Worm (Caenorhabditis elegans): ENCODE measurements around the gene F44D12.2.
A peak's percentile ranks its signal among the peaks of the same experiment; 100 is the strongest.

F44D12.2 gene

ce11 chrIV:9993403-9994132 lies 24.0 kb downstream of the F44D12.2 start:
- TF ChIP-seq nhr-237 (tag; optimal IDR thresholded peaks at IDR 0.05) (no peak), pha-4 (tag; optimal IDR thresholded peaks at IDR 0.05) (no peak), lsy-2 (tag; optimal IDR thresholded peaks at IDR 0.05) (no peak), cnd-1 (tag; optimal IDR thresholded peaks at IDR 0.05) (no peak), blmp-1 (tag; optimal IDR thresholded peaks at IDR 0.05) (no peak), nhr-76 (tag; optimal IDR thresholded peaks at IDR 0.05) (no peak), mep-1 (tag; optimal IDR thresholded peaks at IDR 0.05) (no peak), sem-2 (GFP tag; optimal IDR thresholded peaks at IDR 0.05) (no peak), ces-1 (GFP tag; optimal IDR thresholded peaks at IDR 0.05) (no peak), nhr-12 (tag; optimal IDR thresholded peaks at IDR 0.05) (no peak), elt-3 (tag; optimal IDR thresholded peaks at IDR 0.05) (no peak), nhr-2 (tag; optimal IDR thresholded peaks at IDR 0.05) (no peak), nhr-28 (tag; optimal IDR thresholded peaks at IDR 0.05) (no peak), bed-3 (GFP tag; optimal IDR thresholded peaks at IDR 0.05) (no peak), drap-1 (GFP tag; optimal IDR thresholded peaks at IDR 0.05) (no peak), zip-8 (tag; optimal IDR thresholded peaks at IDR 0.05) (no peak)

- TF ChIP-seq nhr-2 (tag; optimal IDR thresholded peaks at IDR 0.05) (no peak), zip-8 (tag; optimal IDR thresholded peaks at IDR 0.05) (no peak), elt-3 (tag; optimal IDR thresholded peaks at IDR 0.05) (no peak), mep-1 (tag; optimal IDR thresholded peaks at IDR 0.05) (no peak), unc-120 (tag; optimal IDR thresholded peaks at IDR 0.05; ENCODE audit: poor library complexity, severe bottlenecking) (no peak), elt-1 (tag; optimal IDR thresholded peaks at IDR 0.05; ENCODE audit: borderline replicate concordance, insufficient read depth) (no peak), nhr-76 (tag; optimal IDR thresholded peaks at IDR 0.05) (no peak), ces-1 (GFP tag; optimal IDR thresholded peaks at IDR 0.05) (no peak), M03D4.4 (tag; optimal IDR thresholded peaks at IDR 0.05) (no peak), ham-2 (GFP tag; optimal IDR thresholded peaks at IDR 0.05) (no peak), blmp-1 (tag; optimal IDR thresholded peaks at IDR 0.05) (no peak), nhr-28 (tag; optimal IDR thresholded peaks at IDR 0.05) (no peak), lin-32 (GFP tag; optimal IDR thresholded peaks at IDR 0.05) (no peak), bed-3 (GFP tag; optimal IDR thresholded peaks at IDR 0.05) (no peak), unc-39 (tag; optimal IDR thresholded peaks at IDR 0.05) (no peak), pha-4 (tag; optimal IDR thresholded peaks at IDR 0.05) (no peak)
Measured at ce11 chrIV:9989416-9989815, 28.1 kb downstream of the F44D12.2 start.

- TF ChIP-seq ham-2 (GFP tag; optimal IDR thresholded peaks at IDR 0.05), result peak; percentile 33
- TF ChIP-seq drap-1 (GFP tag; optimal IDR thresholded peaks at IDR 0.05), result no peak
- TF ChIP-seq elt-1 (tag; optimal IDR thresholded peaks at IDR 0.05; ENCODE audit: borderline replicate concordance, insufficient read depth), result no peak
Measured at ce11 chrIV:9982895-9983294, 34.6 kb downstream of the F44D12.2 start, which contains the start of gene mam-2. Gene mam-2, plus strand, starts transcription at chrIV:9983195.

ce11 chrIV:9982226-9982794 lies 35.2 kb downstream of the F44D12.2 start, which contains the start of gene rrp-1:
Gene rrp-1, minus strand, starts transcription at chrIV:9982276.
- TF ChIP-seq zip-8 (tag; optimal IDR thresholded peaks at IDR 0.05) (no peak), mab-5 (tag; optimal IDR thresholded peaks at IDR 0.05) (no peak), tbx-8 (GFP tag; optimal IDR thresholded peaks at IDR 0.05) (no peak), cnd-1 (tag; optimal IDR thresholded peaks at IDR 0.05) (no peak), sem-2 (GFP tag; optimal IDR thresholded peaks at IDR 0.05) (no peak), bed-3 (GFP tag; optimal IDR thresholded peaks at IDR 0.05) (no peak), ces-1 (GFP tag; optimal IDR thresholded peaks at IDR 0.05) (no peak), lin-13 (tag; optimal IDR thresholded peaks at IDR 0.05) (no peak), elt-3 (tag; optimal IDR thresholded peaks at IDR 0.05) (no peak), elt-1 (tag; optimal IDR thresholded peaks at IDR 0.05; ENCODE audit: borderline replicate concordance, insufficient read depth) (no peak), pha-4 (tag; optimal IDR thresholded peaks at IDR 0.05) (no peak)

- TF ChIP-seq ham-2 (GFP tag; optimal IDR thresholded peaks at IDR 0.05) (no peak), hlh-1 (tag; optimal IDR thresholded peaks at IDR 0.05) (peak; percentile 83), nhr-12 (tag; optimal IDR thresholded peaks at IDR 0.05) (no peak)
Measured at ce11 chrIV:9977602-9978172, 39.8 kb downstream of the F44D12.2 start, which contains the start of gene dhp-2. Gene dhp-2, plus strand, starts transcription at chrIV:9978122.

ce11 chrIV:9976284-9976683 lies 41.2 kb downstream of the F44D12.2 start, which contains the start of gene C47E12.14:
Gene C47E12.14, minus strand, starts transcription at chrIV:9976384.
- TF ChIP-seq unc-62 (GFP tag; optimal IDR thresholded peaks at IDR 0.05), result no peak
- no peak for TF ChIP-seq lin-32 (GFP tag; optimal IDR thresholded peaks at IDR 0.05)
- TF ChIP-seq nhr-76 (tag; optimal IDR thresholded peaks at IDR 0.05), result no peak
- no peak for TF ChIP-seq tbx-8 (GFP tag; optimal IDR thresholded peaks at IDR 0.05)
- TF ChIP-seq sem-2 (GFP tag; optimal IDR thresholded peaks at IDR 0.05), result no peak
- no peak for TF ChIP-seq M03D4.4 (tag; optimal IDR thresholded peaks at IDR 0.05)
- no peak for TF ChIP-seq mls-2 (tag; optimal IDR thresholded peaks at IDR 0.05)
- TF ChIP-seq snpc-4 (tag; optimal IDR thresholded peaks at IDR 0.05), result no peak
- no peak for TF ChIP-seq elt-1 (tag; optimal IDR thresholded peaks at IDR 0.05; ENCODE audit: borderline replicate concordance, insufficient read depth)
- no peak for TF ChIP-seq ham-2 (GFP tag; optimal IDR thresholded peaks at IDR 0.05)
- TF ChIP-seq cnd-1 (tag; optimal IDR thresholded peaks at IDR 0.05), result no peak
- no peak for TF ChIP-seq mab-5 (tag; optimal IDR thresholded peaks at IDR 0.05)
- TF ChIP-seq unc-39 (tag; optimal IDR thresholded peaks at IDR 0.05), result no peak
- no peak for TF ChIP-seq lin-13 (tag; optimal IDR thresholded peaks at IDR 0.05)
